Worm (Caenorhabditis elegans): ENCODE measurements around the gene Y66D12A.13.

ce11 chrIII:11526396-11526795 lies 21.8 kb upstream of the Y66D12A.13 start, which contains the start of gene xpb-1:
- TF ChIP-seq aha-1 (tag; optimal IDR thresholded peaks at IDR 0.05) (no peak), ztf-4 (tag; optimal IDR thresholded peaks at IDR 0.05) (no peak), nhr-237 (tag; optimal IDR thresholded peaks at IDR 0.05) (no peak), nhr-28 (tag; optimal IDR thresholded peaks at IDR 0.05) (no peak)

Data from whole organism, L1 larva.